Worm (Caenorhabditis elegans) whole organism, early embryonic: ENCODE measurements around the gene gcy-8.

ENCODE experiments used
- F13C5.2 ChIP-seq: sonication (generic microtip); optimal IDR thresholded peaks from 2 replicates; lab custom pipeline; 2017; ENCODE audit warnings: mild to moderate bottlenecking, missing genetic modification characterization, inconsistent platforms, missing compliant biosample characterization
- aly-1 ChIP-seq: sonication (generic microtip); optimal IDR thresholded peaks from 2 replicates; lab custom pipeline; 2016; ENCODE audit warnings: missing genetic modification characterization, missing compliant biosample characterization
- ama-1 ChIP-seq: fragments of 150-350 bp; optimal IDR thresholded peaks from 2 replicates; lab custom pipeline; 2014
- ceh-36 ChIP-seq: sonication (generic microtip); optimal IDR thresholded peaks from 2 replicates; lab custom pipeline; 2016; ENCODE audit warnings: missing genetic modification characterization, inconsistent platforms, missing compliant biosample characterization
- flt-1 ChIP-seq: fragments of 200-800 bp; sonication (Bioruptor generic); IDR thresholded peaks from 2 replicates; pipeline ENCODE4 v1.3.6; 2022; ENCODE audit warnings: missing genetic modification characterization, missing compliant biosample characterization
- hmg-4 ChIP-seq: fragments of 200-800 bp; sonication (Bioruptor generic); optimal IDR thresholded peaks from 2 replicates; lab custom pipeline; 2018; ENCODE audit warnings: mild to moderate bottlenecking, missing genetic modification characterization, missing compliant biosample characterization
- pes-1 ChIP-seq: fragments of 200-800 bp; sonication (Bioruptor generic); IDR thresholded peaks from 2 replicates; pipeline ENCODE4 v1.3.6; 2022; ENCODE audit warnings: missing genetic modification reagents, missing genetic modification characterization, missing compliant biosample characterization
- sea-1 ChIP-seq: fragments of 200-800 bp; sonication (Bioruptor generic); conservative IDR thresholded peaks from 2 replicates; pipeline ENCODE4 v1.3.6; 2022; ENCODE audit warnings: missing genetic modification characterization, missing compliant biosample characterization
- tra-4 ChIP-seq: sonication (generic microtip); optimal IDR thresholded peaks from 2 replicates; lab custom pipeline; 2017; ENCODE audit warnings: missing genetic modification characterization, missing compliant biosample characterization

- TF ChIP-seq ama-1 = no peak
- no peak for TF ChIP-seq F13C5.2 (tag; lab: Kevin White, UChicago)
- no peak for TF ChIP-seq flt-1 (GFP tag; lab: Robert Waterston, UW)
- no peak for TF ChIP-seq hmg-4 (GFP tag; lab: Kevin White, UChicago)
- no peak for TF ChIP-seq aly-1
- no peak for TF ChIP-seq ceh-36 (tag; lab: Kevin White, UChicago)
- no peak for TF ChIP-seq pes-1 (GFP tag; lab: Robert Waterston, UW)
- TF ChIP-seq tra-4 (tag; lab: Kevin White, UChicago) = no peak
- no peak for TF ChIP-seq sea-1 (GFP tag; lab: Robert Waterston, UW)
These were observed 46.8 kb upstream of the gcy-8 start for ce11 chrIV:7881166-7881565.
